Worm (Caenorhabditis elegans): ENCODE measurements around the gene sut-2.

The sut-2 gene

ce11 chrV:4518657-4519056 is 51.2 kb downstream of the sut-2 start:
- no peak for TF ChIP-seq tab-1 (GFP tag; IDR thresholded peaks at IDR 0.05)
- TF ChIP-seq ztf-23 (GFP tag; IDR thresholded peaks at IDR 0.05) = no peak
- no peak for TF ChIP-seq cog-1 (tag; optimal IDR thresholded peaks at IDR 0.05)
- no peak for TF ChIP-seq ztf-29 (GFP tag; IDR thresholded peaks at IDR 0.05)
- TF ChIP-seq T22C8.4 (GFP tag; IDR thresholded peaks at IDR 0.05) = no peak
- no peak for TF ChIP-seq ref-1 (GFP tag; conservative IDR thresholded peaks at IDR 0.05)
- no peak for TF ChIP-seq med-1 (GFP tag; optimal IDR thresholded peaks at IDR 0.05; ENCODE audit: insufficient read depth)
- no peak for TF ChIP-seq klf-2 (GFP tag; conservative IDR thresholded peaks at IDR 0.05)
- no peak for TF ChIP-seq flt-1 (GFP tag; IDR thresholded peaks at IDR 0.05)

ce11 chrV:4512733-4513132 is 57.1 kb downstream of the sut-2 start, which contains the start of gene T28F12.1:
Gene T28F12.1 (plus strand): TSS chrV:4513033.
- TF ChIP-seq ztf-29 (GFP tag; IDR thresholded peaks at IDR 0.05) = no peak
- TF ChIP-seq klf-2 (GFP tag; conservative IDR thresholded peaks at IDR 0.05) = no peak
- no peak for TF ChIP-seq ref-1 (GFP tag; conservative IDR thresholded peaks at IDR 0.05)
- TF ChIP-seq tab-1 (GFP tag; IDR thresholded peaks at IDR 0.05) = no peak
- TF ChIP-seq flt-1 (GFP tag; IDR thresholded peaks at IDR 0.05) = no peak
- no peak for TF ChIP-seq med-1 (GFP tag; optimal IDR thresholded peaks at IDR 0.05; ENCODE audit: insufficient read depth)
- no peak for TF ChIP-seq cog-1 (tag; optimal IDR thresholded peaks at IDR 0.05)
- TF ChIP-seq T22C8.4 (GFP tag; IDR thresholded peaks at IDR 0.05) = no peak
- TF ChIP-seq ztf-23 (GFP tag; IDR thresholded peaks at IDR 0.05) = no peak
